Worm (Caenorhabditis elegans) whole organism, early embryonic: Measurements from ENCODE around the gene B0302.2.
A peak's percentile ranks its signal among the peaks of the same experiment; 100 is the strongest.

Experiments used
- B0310.2 ChIP-seq: sonication (generic microtip); optimal IDR thresholded peaks from 2 replicates; lab custom pipeline; 2016; ENCODE audit warnings: mild to moderate bottlenecking, missing genetic modification characterization, missing compliant biosample characterization
- F13C5.2 ChIP-seq: sonication (generic microtip); optimal IDR thresholded peaks from 2 replicates; lab custom pipeline; 2017; ENCODE audit warnings: mild to moderate bottlenecking, missing genetic modification characterization, inconsistent platforms, missing compliant biosample characterization
- aly-1 ChIP-seq: sonication (generic microtip); optimal IDR thresholded peaks from 2 replicates; lab custom pipeline; 2016; ENCODE audit warnings: missing genetic modification characterization, missing compliant biosample characterization
- ama-1 ChIP-seq: fragments of 150-350 bp; optimal IDR thresholded peaks from 2 replicates; lab custom pipeline; 2014
- ceh-13 ChIP-seq: fragments of 200-800 bp; sonication (Bioruptor generic); optimal IDR thresholded peaks from 2 replicates; lab custom pipeline; 2018; ENCODE audit warnings: mild to moderate bottlenecking, missing genetic modification characterization, missing compliant biosample characterization
- ceh-36 ChIP-seq: sonication (generic microtip); optimal IDR thresholded peaks from 2 replicates; lab custom pipeline; 2016; ENCODE audit warnings: missing genetic modification characterization, inconsistent platforms, missing compliant biosample characterization
- ets-7 ChIP-seq: sonication (generic microtip); optimal IDR thresholded peaks from 2 replicates; lab custom pipeline; 2016; ENCODE audit warnings: missing genotype, missing genetic modification characterization, missing compliant biosample characterization
- flt-1 ChIP-seq: fragments of 200-800 bp; sonication (Bioruptor generic); IDR thresholded peaks from 2 replicates; pipeline ENCODE4 v1.3.6; 2022; ENCODE audit warnings: missing genetic modification characterization, missing compliant biosample characterization
- hmbx-1 ChIP-seq: sonication (generic microtip); optimal IDR thresholded peaks from 2 replicates; lab custom pipeline; 2016; ENCODE audit warnings: mild to moderate bottlenecking, missing genetic modification characterization, missing compliant biosample characterization
- hmg-4 ChIP-seq: fragments of 200-800 bp; sonication (Bioruptor generic); optimal IDR thresholded peaks from 2 replicates; lab custom pipeline; 2018; ENCODE audit warnings: mild to moderate bottlenecking, missing genetic modification characterization, missing compliant biosample characterization
- hnd-1 ChIP-seq: sonication (generic microtip); optimal IDR thresholded peaks from 2 replicates; lab custom pipeline; 2016; ENCODE audit warnings: missing genetic modification characterization, missing compliant biosample characterization
- pes-1 ChIP-seq: fragments of 200-800 bp; sonication (Bioruptor generic); IDR thresholded peaks from 2 replicates; pipeline ENCODE4 v1.3.6; 2022; ENCODE audit warnings: missing genetic modification reagents, missing genetic modification characterization, missing compliant biosample characterization
- scrt-1 ChIP-seq: fragments of 200-800 bp; sonication (Bioruptor generic); IDR thresholded peaks from 2 replicates; pipeline ENCODE4 v1.3.6; 2022; ENCODE audit warnings: missing genetic modification characterization, missing compliant biosample characterization
- sea-1 ChIP-seq: fragments of 200-800 bp; sonication (Bioruptor generic); conservative IDR thresholded peaks from 2 replicates; pipeline ENCODE4 v1.3.6; 2022; ENCODE audit warnings: missing genetic modification characterization, missing compliant biosample characterization
- tbx-11 ChIP-seq: fragments of 200-800 bp; sonication (Bioruptor generic); IDR thresholded peaks from 2 replicates; pipeline ENCODE4 v1.3.6; 2022; ENCODE audit warnings: missing genetic modification characterization, missing compliant biosample characterization
- tbx-37 ChIP-seq: fragments of 200-800 bp; sonication (Bioruptor generic); conservative IDR thresholded peaks from 2 replicates; pipeline ENCODE4 v1.3.6; 2022; ENCODE audit warnings: missing genetic modification reagents, missing genetic modification characterization, missing compliant biosample characterization
- tra-4 ChIP-seq: sonication (generic microtip); optimal IDR thresholded peaks from 2 replicates; lab custom pipeline; 2017; ENCODE audit warnings: missing genetic modification characterization, missing compliant biosample characterization

B0302.2 gene

ce11 chrX:17215753-17216152, 37.4 kb downstream of the B0302.2 start:
- no peak for TF ChIP-seq hmg-4 (GFP tag; lab: Kevin White, UChicago)
- TF ChIP-seq aly-1 (tag; lab: Kevin White, UChicago), result no peak
- no peak for TF ChIP-seq ceh-36 (tag; lab: Kevin White, UChicago)
- no peak for TF ChIP-seq flt-1 (GFP tag; lab: Robert Waterston, UW)
- no peak for TF ChIP-seq B0310.2 (tag; lab: Kevin White, UChicago)
- no peak for TF ChIP-seq hnd-1 (tag; lab: Kevin White, UChicago)
- TF ChIP-seq ceh-13 (GFP tag; lab: Kevin White, UChicago), result no peak
- TF ChIP-seq tbx-11 (GFP tag; lab: Robert Waterston, UW), result no peak
- no peak for TF ChIP-seq sea-1 (GFP tag; lab: Robert Waterston, UW)
- no peak for TF ChIP-seq ama-1 (lab: Kevin White, UChicago)
- no peak for TF ChIP-seq pes-1
- no peak for TF ChIP-seq hmbx-1 (tag; lab: Kevin White, UChicago)
- TF ChIP-seq scrt-1 (GFP tag; lab: Robert Waterston, UW), result no peak
- no peak for TF ChIP-seq F13C5.2 (tag; lab: Kevin White, UChicago)
- TF ChIP-seq tbx-37 (GFP tag; lab: Robert Waterston, UW), result no peak
- TF ChIP-seq tra-4 (tag; lab: Kevin White, UChicago), result no peak
- no peak for TF ChIP-seq ets-7 (tag; lab: Kevin White, UChicago)

ce11 chrX:17216178-17216577, 37.8 kb downstream of the B0302.2 start:
- TF ChIP-seq flt-1 (GFP tag; lab: Robert Waterston, UW) (no peak), hnd-1 (tag; lab: Kevin White, UChicago) (no peak), aly-1 (tag; lab: Kevin White, UChicago) (no peak), ceh-13 (GFP tag; lab: Kevin White, UChicago) (no peak), hmg-4 (GFP tag; lab: Kevin White, UChicago) (no peak), ceh-36 (tag; lab: Kevin White, UChicago) (no peak), F13C5.2 (tag; lab: Kevin White, UChicago) (no peak), hmbx-1 (tag; lab: Kevin White, UChicago) (no peak), tbx-11 (GFP tag; lab: Robert Waterston, UW) (no peak), tra-4 (tag; lab: Kevin White, UChicago) (no peak), ets-7 (tag; lab: Kevin White, UChicago) (no peak), scrt-1 (GFP tag; lab: Robert Waterston, UW) (no peak), pes-1 (no peak)

ce11 chrX:17217050-17217813, 38.9 kb downstream of the B0302.2 start, which contains the start of gene acdh-7:
acdh-7 (minus strand) TSS chrX:17217105.
- TF ChIP-seq tbx-37 (GFP tag; lab: Robert Waterston, UW) (no peak), ceh-36 (tag; lab: Kevin White, UChicago) (peak; percentile 21)

- TF ChIP-seq pes-1, result no peak
- peak; percentile 58 for TF ChIP-seq hmg-4 (GFP tag; lab: Kevin White, UChicago)
Measured at ce11 chrX:17221873-17222525, 43.7 kb downstream of the B0302.2 start, which contains the start of gene rab-6.2. rab-6.2 (plus strand) TSS chrX:17222475.

DNA sequence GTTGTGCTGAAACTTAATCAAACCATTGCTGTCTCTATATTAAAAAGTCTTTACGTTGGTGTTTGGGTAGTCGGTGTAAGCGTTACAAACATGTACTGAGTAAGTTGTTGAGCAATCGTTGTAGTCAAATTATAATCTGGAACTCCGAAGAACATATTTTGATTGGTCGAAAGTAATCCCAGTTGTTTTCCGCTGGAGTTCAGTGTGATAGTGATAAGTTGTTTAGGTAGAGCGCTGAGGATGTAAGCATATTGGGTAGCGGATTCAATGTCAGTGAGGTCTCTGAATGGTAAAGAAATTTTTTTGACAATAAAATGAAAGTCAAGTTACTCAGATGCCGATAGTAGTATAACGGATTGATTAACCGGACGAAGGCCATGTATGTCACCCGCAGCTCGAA, 49.0 kb downstream of the B0302.2 start:
- TF ChIP-seq ceh-36 (tag; lab: Kevin White, UChicago), result no peak
- TF ChIP-seq pes-1, result no peak
- TF ChIP-seq sea-1 (GFP tag; lab: Robert Waterston, UW), result no peak
- no peak for TF ChIP-seq scrt-1 (GFP tag; lab: Robert Waterston, UW)
- TF ChIP-seq flt-1 (GFP tag; lab: Robert Waterston, UW), result no peak
- TF ChIP-seq ama-1 (lab: Kevin White, UChicago), result no peak
- TF ChIP-seq aly-1 (tag; lab: Kevin White, UChicago), result no peak
- TF ChIP-seq ceh-13 (GFP tag; lab: Kevin White, UChicago), result no peak
- no peak for TF ChIP-seq tbx-11 (GFP tag; lab: Robert Waterston, UW)
- no peak for TF ChIP-seq hmbx-1 (tag; lab: Kevin White, UChicago)
- no peak for TF ChIP-seq tbx-37 (GFP tag; lab: Robert Waterston, UW)
- no peak for TF ChIP-seq hmg-4 (GFP tag; lab: Kevin White, UChicago)
- no peak for TF ChIP-seq hnd-1 (tag; lab: Kevin White, UChicago)
- no peak for TF ChIP-seq ets-7 (tag; lab: Kevin White, UChicago)
